Worm (Caenorhabditis elegans): ENCODE results near the gene M02F4.1.

Gene M02F4.1

DNA sequence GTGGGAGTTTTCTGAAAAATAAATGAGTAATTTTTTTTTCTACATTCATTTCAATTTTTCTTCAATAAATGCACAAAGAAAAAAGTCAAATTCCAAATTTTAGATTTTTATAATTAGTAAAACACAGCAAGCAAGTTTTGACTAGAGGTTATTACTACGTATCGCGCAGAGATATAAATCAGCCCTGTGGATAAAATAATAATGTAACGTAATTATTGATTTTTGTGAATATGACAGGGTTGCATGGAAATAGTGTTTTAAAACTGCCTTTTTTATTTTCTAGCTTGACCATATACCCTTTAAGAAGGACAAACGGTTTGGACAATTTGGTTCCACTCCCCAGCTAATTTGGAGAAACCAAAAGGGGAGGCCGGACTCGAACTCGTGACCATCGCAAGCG is 32.6 kb downstream of the M02F4.1 start:
- TF ChIP-seq ztf-4 (tag; optimal IDR thresholded peaks at IDR 0.05), result no peak
- TF ChIP-seq unc-55 (GFP tag; optimal IDR thresholded peaks at IDR 0.05), result no peak
- TF ChIP-seq nhr-21 (tag; optimal IDR thresholded peaks at IDR 0.05), result no peak
- no peak for TF ChIP-seq ama-1 (optimal IDR thresholded peaks at IDR 0.05)
- TF ChIP-seq aly-2 (tag; optimal IDR thresholded peaks at IDR 0.05), result no peak
- TF ChIP-seq egl-27 (tag; optimal IDR thresholded peaks at IDR 0.05), result no peak

DNA sequence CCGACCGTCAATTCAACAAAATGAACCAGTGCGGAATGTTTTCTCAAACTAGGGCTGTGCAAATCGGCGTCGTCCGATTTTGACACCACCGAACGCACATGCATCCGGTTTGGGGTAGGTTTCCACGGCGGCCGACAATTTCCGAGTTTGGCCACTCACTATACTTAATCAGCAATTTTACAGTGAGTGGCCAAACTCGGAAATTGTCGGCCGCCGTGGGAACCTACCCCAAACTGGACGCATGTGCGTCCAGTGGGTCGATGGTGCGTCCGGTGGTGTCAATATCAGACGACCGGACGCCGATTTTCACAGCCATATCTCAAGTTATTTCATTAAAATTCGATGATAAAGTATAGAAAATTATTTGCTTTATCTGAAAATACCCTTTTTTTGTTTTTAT is 38.8 kb downstream of the M02F4.1 start:
- TF ChIP-seq nhr-23 (tag; optimal IDR thresholded peaks at IDR 0.05) (no peak), sma-9 (GFP tag; optimal IDR thresholded peaks at IDR 0.05) (no peak), sma-9 (tag; optimal IDR thresholded peaks at IDR 0.05) (no peak), nhr-237 (tag; optimal IDR thresholded peaks at IDR 0.05) (no peak), sma-3 (GFP tag; optimal IDR thresholded peaks at IDR 0.05) (no peak)

DNA sequence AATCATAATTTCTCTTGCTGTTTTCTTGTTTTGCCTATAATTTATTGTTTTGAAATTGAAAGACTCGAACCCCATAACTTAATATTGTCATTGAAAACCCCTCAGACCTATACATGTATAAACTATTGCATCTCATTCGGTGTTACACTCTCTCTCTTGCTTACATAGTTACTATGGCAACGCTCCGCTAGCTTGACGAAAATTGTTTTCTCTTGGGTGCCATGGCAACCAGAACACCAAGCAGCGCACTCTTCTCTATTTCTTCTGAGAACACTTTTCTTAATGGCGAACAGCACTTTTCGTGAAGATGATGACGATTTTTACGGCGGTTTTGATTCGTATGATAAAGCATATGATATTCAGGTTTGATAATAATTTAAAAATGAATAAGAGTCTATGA is 44.9 kb downstream of the M02F4.1 start, which contains the start of gene osm-5:
TSS of gene osm-5 (plus strand) at position 268 of the 400 bp plus-strand sequence.
- TF ChIP-seq mab-5 (tag; optimal IDR thresholded peaks at IDR 0.05) (no peak), unc-39 (tag; optimal IDR thresholded peaks at IDR 0.05) (no peak), ztf-1 (GFP tag; conservative IDR thresholded peaks at IDR 0.05) (no peak), C34F6.9 (tag; optimal IDR thresholded peaks at IDR 0.05) (no peak), ama-1 (optimal IDR thresholded peaks at IDR 0.05) (no peak), ceh-82 (tag; optimal IDR thresholded peaks at IDR 0.05) (no peak), snpc-4 (tag; optimal IDR thresholded peaks at IDR 0.05) (no peak), lin-11 (tag; optimal IDR thresholded peaks at IDR 0.05) (no peak), Y55F3AM.14 (GFP tag; optimal IDR thresholded peaks at IDR 0.05) (no peak), unc-55 (GFP tag; optimal IDR thresholded peaks at IDR 0.05) (no peak), nhr-11 (tag; optimal IDR thresholded peaks at IDR 0.05) (no peak), nhr-23 (tag; optimal IDR thresholded peaks at IDR 0.05) (no peak), aly-2 (tag; optimal IDR thresholded peaks at IDR 0.05) (no peak), R02D3.7 (tag; optimal IDR thresholded peaks at IDR 0.05) (no peak), ZK546.5 (tag; optimal IDR thresholded peaks at IDR 0.05) (no peak), dmd-4 (tag; optimal IDR thresholded peaks at IDR 0.05) (no peak), zag-1 (tag; optimal IDR thresholded peaks at IDR 0.05) (no peak), ceh-16 (tag; optimal IDR thresholded peaks at IDR 0.05) (no peak), nhr-77 (tag; optimal IDR thresholded peaks at IDR 0.05) (no peak)

DNA sequence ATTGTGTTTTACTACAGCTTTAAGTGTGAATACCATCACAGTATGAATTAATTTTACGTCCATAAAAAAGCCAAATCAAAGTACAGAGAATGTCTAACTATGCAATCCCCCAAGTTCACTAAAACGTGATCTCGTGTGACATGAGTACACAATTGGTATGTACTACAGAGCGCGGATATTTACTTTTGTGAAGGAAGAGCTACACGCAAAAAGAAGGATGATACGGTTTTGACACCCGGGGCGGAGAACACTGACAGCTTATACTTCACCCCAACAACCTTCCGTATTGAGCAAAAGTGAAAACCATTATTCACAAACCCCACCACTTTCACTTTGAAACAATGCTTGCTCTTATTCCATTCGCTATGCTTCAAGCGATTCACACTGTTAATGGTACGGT is 47.2 kb downstream of the M02F4.1 start, which contains the start of gene nspg-5:
TSS of gene nspg-5 (plus strand) at position 301 of the 400 bp plus-strand sequence.
- no peak for TF ChIP-seq aly-2 (tag; optimal IDR thresholded peaks at IDR 0.05)
- no peak for TF ChIP-seq lsy-2 (tag; optimal IDR thresholded peaks at IDR 0.05)
- TF ChIP-seq Y55F3AM.14 (GFP tag; optimal IDR thresholded peaks at IDR 0.05), result no peak
- no peak for TF ChIP-seq nhr-12 (tag; optimal IDR thresholded peaks at IDR 0.05)
- TF ChIP-seq lin-39 (tag; optimal IDR thresholded peaks at IDR 0.05), result no peak
- TF ChIP-seq unc-55 (GFP tag; optimal IDR thresholded peaks at IDR 0.05), result no peak
- no peak for TF ChIP-seq nhr-129 (tag; optimal IDR thresholded peaks at IDR 0.05)
- TF ChIP-seq fos-1 (tag; optimal IDR thresholded peaks at IDR 0.05), result no peak
- no peak for TF ChIP-seq mab-5 (tag; optimal IDR thresholded peaks at IDR 0.05)
- TF ChIP-seq nhr-23 (tag; optimal IDR thresholded peaks at IDR 0.05), result no peak
- no peak for TF ChIP-seq ztf-4 (tag; optimal IDR thresholded peaks at IDR 0.05)
- no peak for TF ChIP-seq elt-3 (tag; optimal IDR thresholded peaks at IDR 0.05)
- no peak for TF ChIP-seq ceh-16 (tag; optimal IDR thresholded peaks at IDR 0.05)
- no peak for TF ChIP-seq zag-1 (tag; optimal IDR thresholded peaks at IDR 0.05)
- TF ChIP-seq R02D3.7 (tag; optimal IDR thresholded peaks at IDR 0.05), result no peak
- no peak for TF ChIP-seq mdl-1 (tag; optimal IDR thresholded peaks at IDR 0.05)
- no peak for TF ChIP-seq snpc-4 (tag; optimal IDR thresholded peaks at IDR 0.05)
- TF ChIP-seq sma-3 (GFP tag; optimal IDR thresholded peaks at IDR 0.05), result no peak
- TF ChIP-seq crh-2 (tag; optimal IDR thresholded peaks at IDR 0.05), result no peak

DNA sequence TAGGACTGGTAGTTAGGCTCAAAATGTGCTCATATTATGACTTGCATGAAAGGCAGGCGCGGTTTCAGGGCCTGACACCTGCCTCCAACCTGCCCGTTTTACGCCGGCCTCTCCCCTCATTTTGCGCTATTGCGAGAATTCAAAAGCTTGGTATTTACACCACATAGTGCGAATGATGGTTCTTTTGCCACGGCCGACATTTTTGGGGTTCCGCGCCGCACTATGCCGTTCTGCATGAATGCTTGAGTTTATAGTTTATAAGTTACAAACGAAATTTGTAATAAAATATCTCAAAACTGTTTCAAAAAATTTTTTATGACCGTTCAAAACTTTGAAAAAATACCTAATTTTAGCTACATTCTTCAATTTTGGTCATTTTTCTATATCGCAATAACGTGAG is 50.8 kb downstream of the M02F4.1 start:
- no peak for TF ChIP-seq R02D3.7 (tag; optimal IDR thresholded peaks at IDR 0.05)
- TF ChIP-seq snpc-4 (tag; optimal IDR thresholded peaks at IDR 0.05), result peak; percentile 7
- no peak for TF ChIP-seq mab-5 (tag; optimal IDR thresholded peaks at IDR 0.05)
- TF ChIP-seq crh-2 (tag; optimal IDR thresholded peaks at IDR 0.05), result no peak

Measured in whole organism, L2 larva.